Fruit fly (Drosophila melanogaster) whole organism, embryonic: ENCODE results near the gene CG10467.

Experiments used
- C15 ChIP-seq: fragments of 200-800 bp; sonication (Bioruptor generic); IDR thresholded peaks from 3 replicates; pipeline ENCODE4 v1.3.6; 2022; ENCODE audit warnings: missing biosample characterization, missing genetic modification characterization
- CG10209 ChIP-seq: fragments of 200-800 bp; sonication (Bioruptor generic); optimal IDR thresholded peaks from 3 replicates; lab custom pipeline; 2017; ENCODE audit warnings: missing biosample characterization, mild to moderate bottlenecking, missing genetic modification characterization, missing genetic modification reagents
- CG10565 ChIP-seq: fragments of 200-800 bp; sonication (Bioruptor generic); optimal IDR thresholded peaks from 3 replicates; lab custom pipeline; 2016; ENCODE audit warnings: missing biosample characterization, mild to moderate bottlenecking, missing genetic modification characterization
- CG12071 ChIP-seq: fragments of 200-800 bp; sonication (Bioruptor generic); optimal IDR thresholded peaks from 3 replicates; lab custom pipeline; 2018; ENCODE audit warnings: missing biosample characterization, mild to moderate bottlenecking, missing genetic modification characterization
- CG12155 ChIP-seq: fragments of 200-800 bp; sonication (Bioruptor generic); optimal IDR thresholded peaks from 3 replicates; lab custom pipeline; 2016; ENCODE audit warnings: missing biosample characterization, missing genetic modification characterization
- CG12769 ChIP-seq: fragments of 200-800 bp; sonication (Bioruptor generic); optimal IDR thresholded peaks from 2 replicates; lab custom pipeline; 2019; ENCODE audit warnings: missing biosample characterization, mild to moderate bottlenecking, missing genetic modification characterization, moderate library complexity
- CG15073 ChIP-seq: fragments of 200-800 bp; sonication (Bioruptor generic); optimal IDR thresholded peaks from 2 replicates; lab custom pipeline; 2016; ENCODE audit warnings: missing biosample characterization, missing genetic modification characterization
- CG1602 ChIP-seq: fragments of 200-800 bp; sonication (Bioruptor generic); optimal IDR thresholded peaks from 3 replicates; lab custom pipeline; 2016; ENCODE audit warnings: missing biosample characterization, missing genetic modification characterization
- CG16815 ChIP-seq: fragments of 200-800 bp; sonication (Bioruptor generic); optimal IDR thresholded peaks from 3 replicates; lab custom pipeline; 2017; ENCODE audit warnings: missing biosample characterization, mild to moderate bottlenecking, missing genetic modification characterization
- CG17829 ChIP-seq: fragments of 200-800 bp; optimal IDR thresholded peaks from 2 replicates; lab custom pipeline; 2019; ENCODE audit warnings: missing biosample characterization, mild to moderate bottlenecking, missing genetic modification characterization, moderate library complexity
- CG31441 ChIP-seq: fragments of 200-800 bp; sonication (Bioruptor generic); IDR thresholded peaks from 2 replicates; pipeline ENCODE4 v1.3.6; 2022; ENCODE audit warnings: missing biosample characterization, missing genetic modification characterization
- CG32532 ChIP-seq: fragments of 200-800 bp; sonication (Bioruptor generic); IDR thresholded peaks from 2 replicates; pipeline ENCODE4 v1.3.6; 2022; ENCODE audit warnings: missing biosample characterization, missing genetic modification characterization
- CG33213 ChIP-seq: fragments of 200-800 bp; sonication (Bioruptor generic); optimal IDR thresholded peaks from 3 replicates; lab custom pipeline; 2016; ENCODE audit warnings: missing biosample characterization, missing genetic modification characterization
- CG42726 ChIP-seq: fragments of 200-800 bp; sonication (Bioruptor generic); IDR thresholded peaks from 2 replicates; pipeline ENCODE4 v1.3.6; 2022; ENCODE audit warnings: missing biosample characterization, missing genetic modification characterization; ENCODE audit not compliant: partially characterized antibody
- CG4360 ChIP-seq: fragments of 200-800 bp; sonication (Bioruptor generic); IDR thresholded peaks from 2 replicates; pipeline ENCODE4 v1.3.6; 2022; ENCODE audit warnings: missing biosample characterization, missing genetic modification characterization
- CG4424 ChIP-seq: fragments of 200-800 bp; sonication (Bioruptor generic); optimal IDR thresholded peaks from 3 replicates; lab custom pipeline; 2016; ENCODE audit warnings: missing biosample characterization, missing genetic modification characterization
- CTCF ChIP-seq: fragments of 200-800 bp; sonication (Bioruptor generic); optimal IDR thresholded peaks from 2 replicates; lab custom pipeline; 2017; ENCODE audit warnings: missing biosample characterization, mild to moderate bottlenecking, missing genetic modification characterization, moderate library complexity
- CrebB ChIP-seq: fragments of 200-800 bp; sonication (Bioruptor generic); optimal IDR thresholded peaks from 3 replicates; lab custom pipeline; 2018; ENCODE audit warnings: missing biosample characterization, mild to moderate bottlenecking, missing genetic modification characterization
- D19B ChIP-seq: fragments of 200-800 bp; sonication (Bioruptor generic); optimal IDR thresholded peaks from 2 replicates; lab custom pipeline; 2017; ENCODE audit warnings: missing biosample characterization, mild to moderate bottlenecking, missing genetic modification characterization
- Dip2 ChIP-seq: fragments of 200-800 bp; sonication (Bioruptor generic); IDR thresholded peaks from 2 replicates; pipeline ENCODE4 v1.3.6; 2022; ENCODE audit warnings: missing biosample characterization, missing genetic modification characterization
- Drgx ChIP-seq: fragments of 200-800 bp; sonication (Bioruptor generic); IDR thresholded peaks from 2 replicates; pipeline ENCODE4 v1.3.6; 2022; ENCODE audit warnings: missing biosample characterization, missing genetic modification characterization
- E2f1 ChIP-seq: fragments of 200-800 bp; sonication (Bioruptor generic); IDR thresholded peaks from 2 replicates; pipeline ENCODE4 v1.3.6; 2022; ENCODE audit warnings: missing biosample characterization, missing genetic modification characterization
- Fer3 ChIP-seq: fragments of 200-800 bp; sonication (Bioruptor generic); optimal IDR thresholded peaks from 2 replicates; lab custom pipeline; 2018; ENCODE audit warnings: missing biosample characterization, mild to moderate bottlenecking, missing genetic modification characterization, moderate library complexity
- Gsc ChIP-seq: fragments of 200-800 bp; sonication (Bioruptor generic); IDR thresholded peaks from 2 replicates; pipeline ENCODE4 v1.3.6; 2022; ENCODE audit warnings: missing biosample characterization, missing genetic modification characterization
- H2.0 ChIP-seq: fragments of 200-800 bp; sonication (Bioruptor generic); IDR thresholded peaks from 2 replicates; pipeline ENCODE4 v1.3.6; 2022; ENCODE audit warnings: missing biosample characterization, missing genetic modification characterization
- HmgD ChIP-seq: fragments of 200-800 bp; sonication (Bioruptor generic); optimal IDR thresholded peaks from 3 replicates; lab custom pipeline; 2016; ENCODE audit warnings: missing biosample characterization, missing genetic modification characterization
- HmgZ ChIP-seq: fragments of 200-800 bp; sonication (Bioruptor generic); optimal IDR thresholded peaks from 2 replicates; lab custom pipeline; 2018; ENCODE audit warnings: missing biosample characterization, mild to moderate bottlenecking, missing genetic modification characterization
- Jarid2 ChIP-seq: fragments of 200-800 bp; sonication (Bioruptor generic); optimal IDR thresholded peaks from 3 replicates; lab custom pipeline; 2017; ENCODE audit warnings: mild to moderate bottlenecking, missing biosample characterization, missing genetic modification reagents, missing genetic modification characterization
- Kr ChIP-seq: fragments of 200-800 bp; sonication (Bioruptor generic); optimal IDR thresholded peaks from 2 replicates; lab custom pipeline; 2017; ENCODE audit warnings: missing biosample characterization, mild to moderate bottlenecking, missing genetic modification characterization
- Pdp1 ChIP-seq, 2 experiments: fragments of 200-800 bp; sonication (Bioruptor generic); optimal IDR thresholded peaks; 3 replicates each; lab custom pipeline; 2016; ENCODE audit warnings: missing biosample characterization in 2 of 2, missing genetic modification characterization in 2 of 2, mild to moderate bottlenecking in 1 of 2, moderate library complexity in 1 of 2
- Rx ChIP-seq: fragments of 200-800 bp; sonication (Bioruptor generic); IDR thresholded peaks from 2 replicates; pipeline ENCODE4 v1.3.6; 2022; ENCODE audit warnings: missing biosample characterization, missing genetic modification characterization
- Scr ChIP-seq: fragments of 200-800 bp; sonication (Bioruptor generic); IDR thresholded peaks from 2 replicates; pipeline ENCODE4 v1.3.6; 2022; ENCODE audit warnings: missing biosample characterization, missing genetic modification characterization; ENCODE audit not compliant: partially characterized antibody
- Side ChIP-seq: fragments of 200-800 bp; sonication (Bioruptor generic); optimal IDR thresholded peaks from 2 replicates; lab custom pipeline; 2016; ENCODE audit warnings: missing biosample characterization, missing genetic modification characterization
- Stat92E ChIP-seq, 3 experiments: fragments of >200 bp in 2 of 3; fragments of 200-800 bp in 1 of 3; sonication (Bioruptor generic) in 1 of 3; optimal IDR thresholded peaks; 2 replicates each; lab custom pipeline; 2017 to 2019; ENCODE audit warnings: missing biosample characterization in 3 of 3, missing genetic modification characterization in 3 of 3, mild to moderate bottlenecking in 1 of 3, moderate library complexity in 1 of 3
- abd-A ChIP-seq: fragments of 200-800 bp; sonication (Bioruptor generic); optimal IDR thresholded peaks from 3 replicates; lab custom pipeline; 2019; ENCODE audit warnings: missing biosample characterization, mild to moderate bottlenecking, missing genetic modification characterization, moderate library complexity
- bbx ChIP-seq: fragments of 200-800 bp; sonication (Bioruptor generic); IDR thresholded peaks from 2 replicates; pipeline ENCODE4 v1.3.6; 2022; ENCODE audit warnings: missing biosample characterization, missing genetic modification characterization; ENCODE audit not compliant: partially characterized antibody
- ci ChIP-seq: fragments of 200-800 bp; sonication (Bioruptor generic); IDR thresholded peaks from 3 replicates; pipeline ENCODE4 v1.3.6; 2022; ENCODE audit warnings: missing biosample characterization, missing genetic modification characterization
- crol ChIP-seq: fragments of 200-800 bp; sonication (Bioruptor generic); IDR thresholded peaks from 2 replicates; pipeline ENCODE4 v1.3.6; 2022; ENCODE audit warnings: missing biosample characterization, missing genetic modification characterization
- disco-r ChIP-seq: fragments of 200-800 bp; sonication (Bioruptor generic); optimal IDR thresholded peaks from 2 replicates; lab custom pipeline; 2016; ENCODE audit warnings: missing biosample characterization, missing genetic modification characterization
- exex ChIP-seq: fragments of 200-800 bp; sonication (Bioruptor generic); optimal IDR thresholded peaks from 4 replicates; lab custom pipeline; 2018; ENCODE audit warnings: missing biosample characterization, mild to moderate bottlenecking, missing genetic modification characterization, moderate library complexity
- gem ChIP-seq: fragments of 200-800 bp; sonication (Bioruptor generic); optimal IDR thresholded peaks from 2 replicates; lab custom pipeline; 2019; ENCODE audit warnings: missing biosample characterization, mild to moderate bottlenecking, missing genetic modification characterization, moderate library complexity
- gsb ChIP-seq: fragments of 200-800 bp; sonication (Bioruptor generic); IDR thresholded peaks from 2 replicates; pipeline ENCODE4 v1.3.6; 2022; ENCODE audit warnings: missing biosample characterization, missing genetic modification characterization
- insv ChIP-seq, 2 experiments: fragments of 200-800 bp; sonication (Bioruptor generic); optimal IDR thresholded peaks; 3 replicates each; lab custom pipeline; 2016 to 2018; ENCODE audit warnings: missing biosample characterization in 2 of 2, missing genetic modification characterization in 2 of 2
- lmd ChIP-seq: fragments of 200-800 bp; sonication (Bioruptor generic); IDR thresholded peaks from 2 replicates; pipeline ENCODE4 v1.3.6; 2022; ENCODE audit warnings: missing biosample characterization, missing genetic modification characterization
- peb ChIP-seq: fragments of 200-800 bp; sonication (Bioruptor generic); IDR thresholded peaks from 2 replicates; pipeline ENCODE4 v1.3.6; 2022; ENCODE audit warnings: missing biosample characterization, missing genetic modification characterization
- slbo ChIP-seq: fragments of 200-800 bp; sonication (Bioruptor generic); IDR thresholded peaks from 2 replicates; pipeline ENCODE4 v1.3.6; 2022; ENCODE audit warnings: missing biosample characterization, missing genetic modification characterization
- sr ChIP-seq: fragments of 200-800 bp; sonication (Bioruptor generic); IDR thresholded peaks from 3 replicates; pipeline ENCODE4 v1.3.6; 2022; ENCODE audit warnings: missing biosample characterization, missing genetic modification characterization
- tll ChIP-seq, 2 experiments: fragments of 200-800 bp in 1 of 2; fragments of >200 bp in 1 of 2; sonication (Bioruptor generic) in 1 of 2; optimal IDR thresholded peaks; 2 replicates each; lab custom pipeline; 2017 to 2019; ENCODE audit warnings: missing biosample characterization in 2 of 2, missing genetic modification characterization in 2 of 2, mild to moderate bottlenecking in 1 of 2, moderate library complexity in 1 of 2
- trem ChIP-seq: fragments of 200-800 bp; optimal IDR thresholded peaks from 3 replicates; lab custom pipeline; 2019; ENCODE audit warnings: missing biosample characterization, mild to moderate bottlenecking, missing genetic modification characterization, moderate library complexity
- twi ChIP-seq: fragments of 200-800 bp; optimal IDR thresholded peaks from 2 replicates; lab custom pipeline; 2019; ENCODE audit warnings: missing biosample characterization, mild to moderate bottlenecking, missing genetic modification characterization, moderate library complexity
- vvl ChIP-seq: fragments of 200-800 bp; sonication (Bioruptor generic); IDR thresholded peaks from 2 replicates; pipeline ENCODE4 v1.3.6; 2022; ENCODE audit warnings: missing biosample characterization, missing genetic modification characterization

Gene CG10467

dm6 chr3L:6139924-6140574, 45.5 kb upstream of the CG10467 start, which contains the start of gene Cpr65Av (continued):
- TF ChIP-seq tll (GFP tag; optimal IDR thresholded peaks at IDR 0.05; lab: Kevin White, UChicago): no peak
- TF ChIP-seq HmgZ (tag; lab: Kevin White, UChicago): no peak
- TF ChIP-seq sr: 0 out of 3 replicates have a peak, but pooled peaks have one; percentile 24
- TF ChIP-seq peb: no peak
- no peak for TF ChIP-seq HmgD (GFP tag; lab: Kevin White, UChicago)
- TF ChIP-seq CG10209 (GFP tag; lab: Kevin White, UChicago): peak; percentile 10
- no peak for TF ChIP-seq Side (GFP tag; lab: Kevin White, UChicago)
- TF ChIP-seq Fer3 (tag; lab: Kevin White, UChicago): no peak
- TF ChIP-seq CG32532 (GFP tag; lab: Robert Waterston, UW): no peak
- TF ChIP-seq CG4424 (GFP tag; lab: Kevin White, UChicago): no peak
- no peak for TF ChIP-seq Dip2
- no peak for TF ChIP-seq vvl (GFP tag; lab: Robert Waterston, UW)
- no peak for TF ChIP-seq CG12769 (tag; lab: Kevin White, UChicago)
- TF ChIP-seq abd-A (tag; lab: Kevin White, UChicago): no peak
- no peak for TF ChIP-seq disco-r
- no peak for TF ChIP-seq CG15073 (GFP tag; lab: Kevin White, UChicago)
- no peak for TF ChIP-seq CG12155 (GFP tag; lab: Kevin White, UChicago)
- TF ChIP-seq slbo (GFP tag; lab: Robert Waterston, UW): no peak
- no peak for TF ChIP-seq bbx
- peak; percentile 17 for TF ChIP-seq CG12071 (GFP tag; lab: Kevin White, UChicago)
- no peak for TF ChIP-seq Gsc (GFP tag; lab: Robert Waterston, UW)
- TF ChIP-seq exex (tag; lab: Kevin White, UChicago): no peak
- TF ChIP-seq Rx (GFP tag; lab: Robert Waterston, UW): no peak
- TF ChIP-seq CG17829 (tag; lab: Kevin White, UChicago): no peak
- no peak for TF ChIP-seq Stat92E (GFP tag; optimal IDR thresholded peaks at IDR 0.05; lab: Kevin White, UChicago)
- TF ChIP-seq CG10565: no peak
- TF ChIP-seq Pdp1 (GFP tag; optimal IDR thresholded peaks at IDR 0.05; lab: Kevin White, UChicago): no peak
- TF ChIP-seq twi (tag; lab: Kevin White, UChicago): no peak
- TF ChIP-seq gsb: no peak
- no peak for TF ChIP-seq Scr (GFP tag; lab: Robert Waterston, UW)
- no peak for TF ChIP-seq CG1602 (GFP tag; lab: Kevin White, UChicago)
- TF ChIP-seq Jarid2 (GFP tag; lab: Kevin White, UChicago): no peak
- TF ChIP-seq C15 (GFP tag; lab: Robert Waterston, UW): no peak
- TF ChIP-seq crol (GFP tag; lab: Robert Waterston, UW): no peak
- TF ChIP-seq D19B: no peak
- 0 out of 2 replicates have a peak, but pooled peaks have one; percentile 12 for TF ChIP-seq CG31441 (GFP tag; lab: Robert Waterston, UW)
- no peak for TF ChIP-seq CG4360 (GFP tag; lab: Robert Waterston, UW)
- TF ChIP-seq CrebB: peak; percentile 26
- TF ChIP-seq H2.0 (GFP tag; lab: Robert Waterston, UW): no peak
- no peak for TF ChIP-seq lmd (GFP tag; lab: Robert Waterston, UW)
- TF ChIP-seq trem (tag; lab: Kevin White, UChicago): no peak
- peak; percentile 32 for TF ChIP-seq gem (tag; lab: Kevin White, UChicago)
- no peak for TF ChIP-seq insv (GFP tag; optimal IDR thresholded peaks at IDR 0.05; lab: Kevin White, UChicago)
- no peak for TF ChIP-seq CTCF (GFP tag; lab: Kevin White, UChicago)
- TF ChIP-seq CG42726 (GFP tag; lab: Robert Waterston, UW): no peak
- no peak for TF ChIP-seq CG33213 (GFP tag; lab: Kevin White, UChicago)
- no peak for TF ChIP-seq E2f1
- no peak for TF ChIP-seq ci (GFP tag; lab: Robert Waterston, UW)
- no peak for TF ChIP-seq Drgx (GFP tag; lab: Robert Waterston, UW)
- no peak for TF ChIP-seq CG16815 (GFP tag; lab: Kevin White, UChicago)
- TF ChIP-seq Kr (GFP tag; lab: Kevin White, UChicago): no peak
